Fruit fly (Drosophila melanogaster): ENCODE measurements around the gene Cadps.

Cadps gene

dm6 chr4:1198599-1198998 lies 32.0 kb upstream of the Cadps start, which contains the start of gene Mitf:
TSS of gene Mitf (plus strand) at chr4:1198852.
- TF ChIP-seq dmrt93B (GFP tag; optimal IDR thresholded peaks at IDR 0.05) (no peak), woc (GFP tag; optimal IDR thresholded peaks at IDR 0.05) (peak; percentile 5)

- TF ChIP-seq Sp1 (GFP tag; optimal IDR thresholded peaks at IDR 0.05): peak; percentile 40
- no peak for TF ChIP-seq rgr (GFP tag; optimal IDR thresholded peaks at IDR 0.05)
- peak; percentile 55 for TF ChIP-seq CrebA (GFP tag; optimal IDR thresholded peaks at IDR 0.05; ENCODE audit: borderline replicate concordance)
- TF ChIP-seq Hnf4 (GFP tag; optimal IDR thresholded peaks at IDR 0.05): peak; percentile 11
These were observed 31.5 kb upstream of the Cadps start for dm6 chr4:1199178-1199577.

dm6 chr4:1218723-1219398 lies 11.8 kb upstream of the Cadps start:
- no peak for TF ChIP-seq rgr (GFP tag; optimal IDR thresholded peaks at IDR 0.05)
- peak; percentile 15 for TF ChIP-seq N (GFP tag; optimal IDR thresholded peaks at IDR 0.05)
- no peak for TF ChIP-seq ey (GFP tag; optimal IDR thresholded peaks at IDR 0.05)
- TF ChIP-seq Hnf4 (GFP tag; optimal IDR thresholded peaks at IDR 0.05): peak; percentile 5
- no peak for TF ChIP-seq dl (GFP tag; optimal IDR thresholded peaks at IDR 0.05; ENCODE audit: insufficient read depth in 1 of 2, partially characterized antibody in 2 of 2)
- no peak for TF ChIP-seq GATAd (GFP tag; optimal IDR thresholded peaks at IDR 0.05)
- peak; percentile 9 for TF ChIP-seq CG9705 (GFP tag; optimal IDR thresholded peaks at IDR 0.05)
- peak; percentile 76 for TF ChIP-seq lola (GFP tag; optimal IDR thresholded peaks at IDR 0.05)
- no peak for TF ChIP-seq brk (GFP tag; optimal IDR thresholded peaks at IDR 0.05)
- no peak for TF ChIP-seq dsf (GFP tag; optimal IDR thresholded peaks at IDR 0.05; ENCODE audit: borderline replicate concordance)
- TF ChIP-seq tai (GFP tag; optimal IDR thresholded peaks at IDR 0.05): peak; percentile 45

dm6 chr4:1224232-1224631 lies 6.4 kb upstream of the Cadps start:
- TF ChIP-seq Hnf4 (GFP tag; optimal IDR thresholded peaks at IDR 0.05) (no peak), sage (GFP tag; optimal IDR thresholded peaks at IDR 0.05) (no peak), pan (optimal IDR thresholded peaks at IDR 0.05) (no peak), Myc (optimal IDR thresholded peaks at IDR 0.05) (no peak), Mio (GFP tag; optimal IDR thresholded peaks at IDR 0.05) (no peak), CrebA (GFP tag; optimal IDR thresholded peaks at IDR 0.05; ENCODE audit: borderline replicate concordance) (no peak), Jra (GFP tag; optimal IDR thresholded peaks at IDR 0.05) (no peak), dmrt93B (GFP tag; optimal IDR thresholded peaks at IDR 0.05) (no peak), HLH106 (tag; optimal IDR thresholded peaks at IDR 0.05) (no peak), Hr78 (GFP tag; optimal IDR thresholded peaks at IDR 0.05) (no peak), psq (GFP tag; optimal IDR thresholded peaks at IDR 0.05) (no peak), Dfd (GFP tag; optimal IDR thresholded peaks at IDR 0.05) (no peak), Hr83 (GFP tag; optimal IDR thresholded peaks at IDR 0.05; ENCODE audit: poor library complexity, severe bottlenecking) (no peak), fru (GFP tag; optimal IDR thresholded peaks at IDR 0.05) (no peak), Rel (GFP tag; optimal IDR thresholded peaks at IDR 0.05) (no peak), Rel (tag; optimal IDR thresholded peaks at IDR 0.05) (no peak), lola (GFP tag; optimal IDR thresholded peaks at IDR 0.05) (no peak), foxo (GFP tag; optimal IDR thresholded peaks at IDR 0.05) (no peak), Sp1 (GFP tag; optimal IDR thresholded peaks at IDR 0.05) (no peak)

- TF ChIP-seq Myc (optimal IDR thresholded peaks at IDR 0.05): no peak
- TF ChIP-seq pan (optimal IDR thresholded peaks at IDR 0.05): no peak
- no peak for TF ChIP-seq Rel (GFP tag; optimal IDR thresholded peaks at IDR 0.05)
- TF ChIP-seq Rel (tag; optimal IDR thresholded peaks at IDR 0.05): no peak
- TF ChIP-seq usp (GFP tag; optimal IDR thresholded peaks at IDR 0.05): no peak
- no peak for TF ChIP-seq br (GFP tag; optimal IDR thresholded peaks at IDR 0.05)
- TF ChIP-seq ey (GFP tag; optimal IDR thresholded peaks at IDR 0.05): no peak
- TF ChIP-seq h (GFP tag; optimal IDR thresholded peaks at IDR 0.05): no peak
- TF ChIP-seq Hr78 (GFP tag; optimal IDR thresholded peaks at IDR 0.05): no peak
- no peak for TF ChIP-seq CG9705 (GFP tag; optimal IDR thresholded peaks at IDR 0.05)
- no peak for TF ChIP-seq Vsx2 (GFP tag; optimal IDR thresholded peaks at IDR 0.05; ENCODE audit: partially characterized antibody)
- TF ChIP-seq fru (GFP tag; optimal IDR thresholded peaks at IDR 0.05): no peak
- TF ChIP-seq brk (GFP tag; optimal IDR thresholded peaks at IDR 0.05): no peak
- no peak for TF ChIP-seq Mio (GFP tag; optimal IDR thresholded peaks at IDR 0.05)
- TF ChIP-seq lola (GFP tag; optimal IDR thresholded peaks at IDR 0.05): no peak
- TF ChIP-seq tai (GFP tag; optimal IDR thresholded peaks at IDR 0.05): no peak
These were observed 5.5 kb upstream of the Cadps start for dm6 chr4:1225185-1225584.

All from whole organism, wandering third instar larva.